Worm (Caenorhabditis elegans): ENCODE measurements around the gene K09E9.3.

The K09E9.3 gene

DNA sequence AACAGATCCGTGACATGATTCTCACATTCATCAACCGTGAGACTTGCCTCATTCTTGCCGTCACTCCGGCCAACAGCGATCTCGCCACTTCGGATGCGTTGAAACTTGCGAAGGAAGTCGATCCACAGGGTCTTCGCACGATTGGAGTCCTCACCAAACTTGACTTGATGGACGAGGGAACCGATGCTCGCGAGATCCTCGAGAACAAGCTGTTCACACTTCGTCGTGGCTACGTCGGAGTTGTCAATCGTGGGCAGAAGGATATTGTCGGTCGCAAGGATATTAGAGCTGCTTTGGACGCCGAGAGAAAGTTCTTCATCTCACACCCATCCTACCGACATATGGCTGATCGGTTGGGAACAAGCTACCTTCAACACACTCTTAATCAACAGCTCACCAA, 44.0 kb downstream of the K09E9.3 start:
- TF ChIP-seq tbx-11 (GFP tag; IDR thresholded peaks at IDR 0.05), result no peak
- TF ChIP-seq ets-7 (tag; optimal IDR thresholded peaks at IDR 0.05), result no peak
- TF ChIP-seq sea-1 (GFP tag; conservative IDR thresholded peaks at IDR 0.05), result no peak
- TF ChIP-seq pes-1 (GFP tag; IDR thresholded peaks at IDR 0.05), result no peak
- TF ChIP-seq B0310.2 (tag; optimal IDR thresholded peaks at IDR 0.05), result no peak
- TF ChIP-seq hmg-4 (GFP tag; optimal IDR thresholded peaks at IDR 0.05), result no peak
- TF ChIP-seq tra-4 (tag; optimal IDR thresholded peaks at IDR 0.05), result no peak
- no peak for TF ChIP-seq tbx-37 (GFP tag; conservative IDR thresholded peaks at IDR 0.05)
- no peak for TF ChIP-seq hmbx-1 (tag; optimal IDR thresholded peaks at IDR 0.05)
- TF ChIP-seq hnd-1 (tag; optimal IDR thresholded peaks at IDR 0.05), result no peak
- no peak for TF ChIP-seq aly-1 (tag; optimal IDR thresholded peaks at IDR 0.05)
- no peak for TF ChIP-seq scrt-1 (GFP tag; IDR thresholded peaks at IDR 0.05)
- TF ChIP-seq ama-1 (optimal IDR thresholded peaks at IDR 0.05), result no peak
- no peak for TF ChIP-seq flt-1 (GFP tag; IDR thresholded peaks at IDR 0.05)
- TF ChIP-seq ceh-36 (tag; optimal IDR thresholded peaks at IDR 0.05), result no peak
- TF ChIP-seq ceh-13 (GFP tag; optimal IDR thresholded peaks at IDR 0.05), result no peak

DNA sequence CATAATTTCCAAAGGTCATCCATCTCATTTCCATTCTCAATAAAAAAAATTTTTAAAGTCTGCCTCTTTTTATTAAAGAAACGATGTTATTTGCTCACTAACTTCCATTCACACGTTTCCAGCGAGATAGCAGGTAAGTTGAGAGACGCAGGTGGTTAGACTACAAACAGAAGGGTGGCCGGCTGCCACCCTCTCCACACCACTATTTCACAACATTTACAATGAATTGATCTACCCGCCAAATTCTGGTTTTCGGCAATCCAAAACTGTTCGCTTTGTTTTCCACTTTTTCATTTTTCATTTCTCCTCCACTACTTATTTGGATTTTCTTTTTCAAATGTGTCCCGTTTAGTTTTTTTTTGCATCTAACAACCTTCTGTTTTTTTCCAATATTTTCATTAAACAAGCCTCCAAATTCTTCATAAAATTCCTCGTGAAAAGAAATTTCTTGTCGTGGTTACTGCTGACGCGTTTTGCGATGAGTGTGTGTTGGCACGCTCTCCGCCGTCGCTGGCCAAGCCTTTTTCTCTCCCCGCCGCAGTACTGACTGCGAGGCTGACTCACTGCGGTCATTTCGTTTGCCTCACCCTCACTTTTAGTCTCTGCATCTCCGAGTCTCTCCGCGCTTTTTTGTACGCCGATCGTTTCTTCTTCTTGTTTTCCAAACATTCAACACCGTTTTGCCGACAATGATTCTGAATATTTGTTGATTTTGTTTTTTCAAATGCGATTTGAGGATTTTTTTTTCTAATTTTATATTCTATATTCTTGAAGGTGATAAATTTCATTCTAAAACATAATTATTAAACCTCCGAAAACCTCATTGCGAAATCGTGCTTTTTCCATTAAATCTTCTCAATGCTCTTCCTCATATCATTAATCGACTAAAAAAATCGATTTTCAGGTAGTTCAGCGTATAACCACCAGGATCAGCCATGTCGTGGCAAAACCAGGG, 45.3 kb downstream of the K09E9.3 start, which contains the start of gene dyn-1:
TSS of gene dyn-1 (plus strand) at position 905 of the 955 bp plus-strand sequence.
- TF ChIP-seq hnd-1 (tag; optimal IDR thresholded peaks at IDR 0.05), result no peak
- TF ChIP-seq flt-1 (GFP tag; IDR thresholded peaks at IDR 0.05), result no peak
- TF ChIP-seq hmg-4 (GFP tag; optimal IDR thresholded peaks at IDR 0.05), result peak; percentile 50
- TF ChIP-seq tbx-37 (GFP tag; conservative IDR thresholded peaks at IDR 0.05), result no peak
- TF ChIP-seq B0310.2 (tag; optimal IDR thresholded peaks at IDR 0.05), result peak; percentile 8
- TF ChIP-seq ceh-36 (tag; optimal IDR thresholded peaks at IDR 0.05), result no peak
- peak; percentile 3 for TF ChIP-seq aly-1 (tag; optimal IDR thresholded peaks at IDR 0.05)

DNA sequence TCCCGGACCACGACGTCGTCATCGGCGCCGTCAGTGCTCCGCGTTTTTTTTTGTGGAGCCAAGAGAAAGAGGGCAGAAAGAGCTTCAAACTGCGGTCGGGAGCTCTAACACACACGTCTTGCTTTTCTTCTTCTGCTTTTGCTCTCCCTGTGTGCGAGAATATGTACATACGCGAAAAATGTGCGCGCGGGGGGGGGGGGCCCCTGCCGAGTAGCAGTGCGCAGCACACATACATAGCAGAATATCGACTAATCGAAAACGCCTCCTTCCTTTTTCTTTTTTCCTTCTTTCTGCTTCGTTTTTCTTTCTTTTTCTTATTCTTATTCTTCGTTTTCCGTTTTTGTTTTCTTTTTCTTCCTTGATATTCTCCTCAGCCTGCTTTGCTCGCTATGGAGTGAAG, 47.0 kb downstream of the K09E9.3 start:
- TF ChIP-seq aly-1 (tag; optimal IDR thresholded peaks at IDR 0.05) (no peak), hmbx-1 (tag; optimal IDR thresholded peaks at IDR 0.05) (no peak), scrt-1 (GFP tag; IDR thresholded peaks at IDR 0.05) (no peak), hnd-1 (tag; optimal IDR thresholded peaks at IDR 0.05) (no peak), pes-1 (GFP tag; IDR thresholded peaks at IDR 0.05) (0 out of 2 replicates have a peak, but pooled peaks have one; percentile 49), tra-4 (tag; optimal IDR thresholded peaks at IDR 0.05) (no peak), hmg-4 (GFP tag; optimal IDR thresholded peaks at IDR 0.05) (peak; percentile 50), sea-1 (GFP tag; conservative IDR thresholded peaks at IDR 0.05) (no peak), ceh-36 (tag; optimal IDR thresholded peaks at IDR 0.05) (no peak), tbx-37 (GFP tag; conservative IDR thresholded peaks at IDR 0.05) (no peak), F13C5.2 (tag; optimal IDR thresholded peaks at IDR 0.05) (peak; percentile 22), ama-1 (optimal IDR thresholded peaks at IDR 0.05) (no peak), B0310.2 (tag; optimal IDR thresholded peaks at IDR 0.05) (no peak), ceh-13 (GFP tag; optimal IDR thresholded peaks at IDR 0.05) (no peak)

DNA sequence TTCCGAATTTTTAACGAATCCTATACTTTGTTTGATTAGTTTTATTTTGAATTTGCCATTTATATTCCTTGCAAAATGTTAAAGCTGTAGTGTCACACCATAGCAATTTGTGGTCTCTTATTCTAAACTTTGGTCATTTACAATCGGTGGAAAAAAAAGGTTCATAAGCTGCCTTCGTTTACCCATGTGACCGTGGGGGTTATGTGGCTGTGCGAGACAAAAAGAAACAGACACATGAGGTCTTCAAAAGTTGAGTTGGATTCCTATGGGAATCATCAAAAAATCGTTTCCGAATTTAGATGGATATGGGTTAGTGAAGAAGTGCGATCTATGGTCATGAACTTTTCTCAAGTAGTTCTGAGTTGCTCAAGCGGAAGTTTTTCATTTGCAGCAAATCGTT, 49.3 kb downstream of the K09E9.3 start:
- TF ChIP-seq pes-1 (GFP tag; IDR thresholded peaks at IDR 0.05) (no peak), hmg-4 (GFP tag; optimal IDR thresholded peaks at IDR 0.05) (no peak), sea-1 (GFP tag; conservative IDR thresholded peaks at IDR 0.05) (no peak)
